Worm (Caenorhabditis elegans): Measurements from ENCODE around the gene zig-2.

Gene zig-2

ce11 chrX:12343279-12343678, 2.0 kb upstream of the zig-2 start, which contains the start of the genes nspc-9 and nspc-10:
nspc-9 (minus strand) TSS chrX:12343379.
nspc-10 (plus strand) TSS chrX:12343609.
- TF ChIP-seq tra-4 (tag; optimal IDR thresholded peaks at IDR 0.05) (no peak), scrt-1 (GFP tag; IDR thresholded peaks at IDR 0.05) (no peak), flt-1 (GFP tag; IDR thresholded peaks at IDR 0.05) (no peak), tbx-11 (GFP tag; IDR thresholded peaks at IDR 0.05) (no peak), aly-1 (tag; optimal IDR thresholded peaks at IDR 0.05) (no peak)

ce11 chrX:12337846-12338490, 3.3 kb downstream of the zig-2 start, which contains the start of gene srd-44:
srd-44 (plus strand) TSS chrX:12338440.
- TF ChIP-seq tbx-37 (GFP tag; conservative IDR thresholded peaks at IDR 0.05) (0 out of 2 replicates have a peak, but pooled peaks have one; percentile 47), tbx-11 (GFP tag; IDR thresholded peaks at IDR 0.05) (peak; percentile 61), ceh-13 (GFP tag; optimal IDR thresholded peaks at IDR 0.05) (peak; percentile 57), hmbx-1 (tag; optimal IDR thresholded peaks at IDR 0.05) (peak; percentile 38), B0310.2 (tag; optimal IDR thresholded peaks at IDR 0.05) (peak; percentile 20), scrt-1 (GFP tag; IDR thresholded peaks at IDR 0.05) (0 out of 2 replicates have a peak, but pooled peaks have one; percentile 70), F13C5.2 (tag; optimal IDR thresholded peaks at IDR 0.05) (peak; percentile 52), ets-7 (tag; optimal IDR thresholded peaks at IDR 0.05) (no peak), tra-4 (tag; optimal IDR thresholded peaks at IDR 0.05) (no peak), hnd-1 (tag; optimal IDR thresholded peaks at IDR 0.05) (peak; percentile 27)

ce11 chrX:12335808-12336207, 5.4 kb downstream of the zig-2 start, which contains the start of gene srd-48:
srd-48 (plus strand) TSS chrX:12336108.
- no peak for TF ChIP-seq ets-7 (tag; optimal IDR thresholded peaks at IDR 0.05)
- no peak for TF ChIP-seq pes-1 (GFP tag; IDR thresholded peaks at IDR 0.05)
- TF ChIP-seq B0310.2 (tag; optimal IDR thresholded peaks at IDR 0.05): no peak
- TF ChIP-seq tbx-37 (GFP tag; conservative IDR thresholded peaks at IDR 0.05): no peak
- TF ChIP-seq hmg-4 (GFP tag; optimal IDR thresholded peaks at IDR 0.05): no peak
- no peak for TF ChIP-seq tra-4 (tag; optimal IDR thresholded peaks at IDR 0.05)
- no peak for TF ChIP-seq ceh-13 (GFP tag; optimal IDR thresholded peaks at IDR 0.05)
- no peak for TF ChIP-seq aly-1 (tag; optimal IDR thresholded peaks at IDR 0.05)
- no peak for TF ChIP-seq flt-1 (GFP tag; IDR thresholded peaks at IDR 0.05)
- TF ChIP-seq tbx-11 (GFP tag; IDR thresholded peaks at IDR 0.05): no peak
- no peak for TF ChIP-seq ama-1 (optimal IDR thresholded peaks at IDR 0.05)
- no peak for TF ChIP-seq ceh-36 (tag; optimal IDR thresholded peaks at IDR 0.05)
- TF ChIP-seq hmbx-1 (tag; optimal IDR thresholded peaks at IDR 0.05): no peak
- no peak for TF ChIP-seq F13C5.2 (tag; optimal IDR thresholded peaks at IDR 0.05)
- no peak for TF ChIP-seq hnd-1 (tag; optimal IDR thresholded peaks at IDR 0.05)

- no peak for TF ChIP-seq B0310.2 (tag; optimal IDR thresholded peaks at IDR 0.05)
- TF ChIP-seq tra-4 (tag; optimal IDR thresholded peaks at IDR 0.05): no peak
- TF ChIP-seq ceh-36 (tag; optimal IDR thresholded peaks at IDR 0.05): no peak
- no peak for TF ChIP-seq tbx-37 (GFP tag; conservative IDR thresholded peaks at IDR 0.05)
- no peak for TF ChIP-seq aly-1 (tag; optimal IDR thresholded peaks at IDR 0.05)
- no peak for TF ChIP-seq ceh-13 (GFP tag; optimal IDR thresholded peaks at IDR 0.05)
- no peak for TF ChIP-seq flt-1 (GFP tag; IDR thresholded peaks at IDR 0.05)
- TF ChIP-seq tbx-11 (GFP tag; IDR thresholded peaks at IDR 0.05): no peak
- TF ChIP-seq hnd-1 (tag; optimal IDR thresholded peaks at IDR 0.05): no peak
- no peak for TF ChIP-seq ets-7 (tag; optimal IDR thresholded peaks at IDR 0.05)
- TF ChIP-seq scrt-1 (GFP tag; IDR thresholded peaks at IDR 0.05): no peak
Measured at ce11 chrX:12333479-12333878, 7.8 kb downstream of the zig-2 start, which contains the start of gene srd-47. srd-47 (plus strand) TSS chrX:12333642.

ce11 chrX:12331795-12332194, 9.4 kb downstream of the zig-2 start, which contains the start of gene srd-46:
srd-46 (plus strand) TSS chrX:12332095.
- TF ChIP-seq hnd-1 (tag; optimal IDR thresholded peaks at IDR 0.05) (no peak), tbx-11 (GFP tag; IDR thresholded peaks at IDR 0.05) (no peak), scrt-1 (GFP tag; IDR thresholded peaks at IDR 0.05) (no peak), hmg-4 (GFP tag; optimal IDR thresholded peaks at IDR 0.05) (no peak), hmbx-1 (tag; optimal IDR thresholded peaks at IDR 0.05) (no peak), tbx-37 (GFP tag; conservative IDR thresholded peaks at IDR 0.05) (no peak), tra-4 (tag; optimal IDR thresholded peaks at IDR 0.05) (no peak), ama-1 (optimal IDR thresholded peaks at IDR 0.05) (no peak), B0310.2 (tag; optimal IDR thresholded peaks at IDR 0.05) (no peak), ceh-36 (tag; optimal IDR thresholded peaks at IDR 0.05) (no peak), flt-1 (GFP tag; IDR thresholded peaks at IDR 0.05) (no peak), sea-1 (GFP tag; conservative IDR thresholded peaks at IDR 0.05) (no peak), F13C5.2 (tag; optimal IDR thresholded peaks at IDR 0.05) (no peak), ceh-13 (GFP tag; optimal IDR thresholded peaks at IDR 0.05) (no peak)

ce11 chrX:12328676-12329075, 12.6 kb downstream of the zig-2 start, which contains the start of gene srd-45:
srd-45 (plus strand) TSS chrX:12328976.
- TF ChIP-seq F13C5.2 (tag; optimal IDR thresholded peaks at IDR 0.05) (no peak), flt-1 (GFP tag; IDR thresholded peaks at IDR 0.05) (no peak), ceh-13 (GFP tag; optimal IDR thresholded peaks at IDR 0.05) (no peak), tbx-37 (GFP tag; conservative IDR thresholded peaks at IDR 0.05) (no peak), tbx-11 (GFP tag; IDR thresholded peaks at IDR 0.05) (no peak), hnd-1 (tag; optimal IDR thresholded peaks at IDR 0.05) (no peak)

- TF ChIP-seq tbx-37 (GFP tag; conservative IDR thresholded peaks at IDR 0.05) (no peak), hmbx-1 (tag; optimal IDR thresholded peaks at IDR 0.05) (no peak), B0310.2 (tag; optimal IDR thresholded peaks at IDR 0.05) (no peak), tbx-11 (GFP tag; IDR thresholded peaks at IDR 0.05) (no peak), hmg-4 (GFP tag; optimal IDR thresholded peaks at IDR 0.05) (no peak), flt-1 (GFP tag; IDR thresholded peaks at IDR 0.05) (no peak), ama-1 (optimal IDR thresholded peaks at IDR 0.05) (no peak), hnd-1 (tag; optimal IDR thresholded peaks at IDR 0.05) (no peak), aly-1 (tag; optimal IDR thresholded peaks at IDR 0.05) (no peak), ceh-36 (tag; optimal IDR thresholded peaks at IDR 0.05) (no peak), pes-1 (GFP tag; IDR thresholded peaks at IDR 0.05) (no peak), scrt-1 (GFP tag; IDR thresholded peaks at IDR 0.05) (no peak), sea-1 (GFP tag; conservative IDR thresholded peaks at IDR 0.05) (no peak), F13C5.2 (tag; optimal IDR thresholded peaks at IDR 0.05) (no peak), tra-4 (tag; optimal IDR thresholded peaks at IDR 0.05) (no peak), ceh-13 (GFP tag; optimal IDR thresholded peaks at IDR 0.05) (no peak), ets-7 (tag; optimal IDR thresholded peaks at IDR 0.05) (no peak)
Measured at ce11 chrX:12326424-12326823, 14.8 kb downstream of the zig-2 start, which contains the start of gene srd-41. srd-41 (plus strand) TSS chrX:12326724.

Data from whole organism, early embryonic.